Worm (Caenorhabditis elegans) whole organism, L1 larva: ENCODE measurements around the gene T04G9.7.

ENCODE experiments used
- C04F5.9 ChIP-seq: sonication (generic microtip); optimal IDR thresholded peaks from 2 replicates; lab custom pipeline; 2016; ENCODE audit warnings: missing genetic modification characterization, missing compliant biosample characterization
- C16A3.4 ChIP-seq: fragments of 150-350 bp; optimal IDR thresholded peaks from 2 replicates; lab custom pipeline; 2014; ENCODE audit warnings: missing biosample characterization, missing genetic modification characterization
- F16B12.6 ChIP-seq: fragments of 150-350 bp; optimal IDR thresholded peaks from 2 replicates; lab custom pipeline; 2014; ENCODE audit warnings: missing biosample characterization, missing genetic modification characterization
- ama-1 ChIP-seq: fragments of 150-350 bp; optimal IDR thresholded peaks from 2 replicates; lab custom pipeline; 2014
- blmp-1 ChIP-seq: fragments of 150-350 bp; optimal IDR thresholded peaks from 2 replicates; lab custom pipeline; 2014; ENCODE audit warnings: missing biosample characterization, missing genetic modification characterization
- ceh-8 ChIP-seq: fragments of 200-800 bp; sonication (Bioruptor generic); optimal IDR thresholded peaks from 2 replicates; lab custom pipeline; 2018; ENCODE audit warnings: mild to moderate bottlenecking, missing genetic modification characterization, moderate library complexity, missing compliant biosample characterization
- ceh-82 ChIP-seq, 3 experiments: fragments of 150-350 bp in 1 of 3; sonication (generic microtip) in 2 of 3; optimal IDR thresholded peaks; 2 replicates each; lab custom pipeline; 2014 to 2017; ENCODE audit warnings: missing biosample characterization in 3 of 3, missing genetic modification characterization in 3 of 3
- dpl-1 ChIP-seq, 3 experiments: fragments of 150-350 bp in 2 of 3; sonication (generic microtip) in 1 of 3; optimal IDR thresholded peaks; 2 replicates each; lab custom pipeline; 2014 to 2017; ENCODE audit warnings: missing biosample characterization in 3 of 3, missing genetic modification characterization in 3 of 3, missing genetic modification reagents in 3 of 3
- dsc-1 ChIP-seq: sonication (generic microtip); optimal IDR thresholded peaks from 2 replicates; lab custom pipeline; 2016; ENCODE audit warnings: mild to moderate bottlenecking, missing genetic modification characterization, missing compliant biosample characterization
- efl-1 ChIP-seq, 4 experiments: fragments of 150-350 bp; optimal IDR thresholded peaks in 3 of 4; peaks in 1 of 4; 1 replicate in 1 of 4; 2 replicates in 3 of 4; lab custom pipeline; 2014; ENCODE audit warnings: missing biosample characterization in 2 of 4, missing genetic modification characterization in 2 of 4, missing genetic modification reagents in 2 of 4
- egl-13 ChIP-seq: sonication (generic microtip); optimal IDR thresholded peaks from 2 replicates; lab custom pipeline; 2016; ENCODE audit warnings: missing genotype, missing genetic modification reagents, missing genetic modification characterization, missing compliant biosample characterization
- elt-3 ChIP-seq, 6 experiments: fragments of 150-350 bp in 1 of 6; sonication (generic microtip); optimal IDR thresholded peaks; 2 replicates each; lab custom pipeline; 2017 to 2018; ENCODE audit warnings: missing biosample characterization in 6 of 6, missing genetic modification characterization in 6 of 6, inconsistent platforms in 1 of 6
- fkh-4 ChIP-seq: sonication (generic microtip); optimal IDR thresholded peaks from 2 replicates; lab custom pipeline; 2016; ENCODE audit warnings: missing compliant biosample characterization, missing genetic modification characterization, borderline replicate concordance
- fos-1 ChIP-seq: fragments of 150-350 bp; optimal IDR thresholded peaks from 2 replicates; lab custom pipeline; 2014; ENCODE audit warnings: missing biosample characterization, missing genetic modification characterization
- hlh-17 ChIP-seq: fragments of 200-800 bp; sonication (Bioruptor generic); optimal IDR thresholded peaks from 2 replicates; lab custom pipeline; 2018; ENCODE audit warnings: missing genetic modification characterization, mild to moderate bottlenecking, missing compliant biosample characterization, moderate library complexity, borderline replicate concordance
- irx-1 ChIP-seq: sonication (generic microtip); optimal IDR thresholded peaks from 2 replicates; lab custom pipeline; 2016; ENCODE audit warnings: missing genetic modification characterization, missing compliant biosample characterization
- jun-1 ChIP-seq: fragments of 150-350 bp; optimal IDR thresholded peaks from 2 replicates; lab custom pipeline; 2014; ENCODE audit warnings: missing biosample characterization, missing genetic modification reagents, missing genetic modification characterization
- lin-13 ChIP-seq: fragments of 150-350 bp; optimal IDR thresholded peaks from 2 replicates; lab custom pipeline; 2014; ENCODE audit warnings: missing biosample characterization, missing genetic modification reagents, missing genetic modification characterization
- lin-35 ChIP-seq, 2 experiments: fragments of 150-350 bp; optimal IDR thresholded peaks; 2 replicates each; lab custom pipeline; 2014; ENCODE audit warnings: missing biosample characterization in 2 of 2, missing genetic modification characterization in 2 of 2, missing genetic modification reagents in 2 of 2
- lsy-2 ChIP-seq, 2 experiments: fragments of 150-350 bp; optimal IDR thresholded peaks; 2 replicates each; lab custom pipeline; 2014; ENCODE audit warnings: missing biosample characterization in 2 of 2, missing genetic modification characterization in 2 of 2
- mef-2 ChIP-seq: fragments of 150-350 bp; optimal IDR thresholded peaks from 2 replicates; lab custom pipeline; 2014; ENCODE audit warnings: missing biosample characterization, missing genetic modification characterization
- mep-1 ChIP-seq: fragments of 150-350 bp; optimal IDR thresholded peaks from 2 replicates; lab custom pipeline; 2014; ENCODE audit warnings: missing biosample characterization, missing genetic modification characterization
- nhr-11 ChIP-seq: fragments of 150-350 bp; optimal IDR thresholded peaks from 2 replicates; lab custom pipeline; 2014; ENCODE audit warnings: missing biosample characterization, missing genetic modification characterization
- nhr-20 ChIP-seq: sonication (generic microtip); optimal IDR thresholded peaks from 2 replicates; lab custom pipeline; 2016; ENCODE audit warnings: mild to moderate bottlenecking, missing genetic modification characterization, missing compliant biosample characterization
- nhr-28 ChIP-seq: fragments of 150-350 bp; optimal IDR thresholded peaks from 2 replicates; lab custom pipeline; 2014; ENCODE audit warnings: missing biosample characterization, missing genetic modification characterization
- nhr-47 ChIP-seq: sonication (generic microtip); optimal IDR thresholded peaks from 2 replicates; lab custom pipeline; 2016; ENCODE audit warnings: mild to moderate bottlenecking, missing genetic modification characterization, moderate library complexity, missing compliant biosample characterization
- nhr-77 ChIP-seq: fragments of 150-350 bp; optimal IDR thresholded peaks from 2 replicates; lab custom pipeline; 2014; ENCODE audit warnings: missing biosample characterization, missing genetic modification characterization
- nhr-85 ChIP-seq: sonication (generic microtip); peaks from one replicate; lab custom pipeline; 2016; ENCODE audit warnings: missing genetic modification characterization, inconsistent platforms, missing compliant biosample characterization
- nhr-90 ChIP-seq: sonication (generic microtip); optimal IDR thresholded peaks from 2 replicates; lab custom pipeline; 2016; ENCODE audit warnings: mild to moderate bottlenecking, missing genetic modification characterization, missing compliant biosample characterization; ENCODE audit not compliant: poor library complexity
- pqm-1 ChIP-seq: sonication (generic microtip); optimal IDR thresholded peaks from 3 replicates; lab custom pipeline; 2017; ENCODE audit warnings: missing biosample characterization, missing genetic modification characterization
- rnt-1 ChIP-seq: sonication (generic microtip); optimal IDR thresholded peaks from 2 replicates; lab custom pipeline; 2016; ENCODE audit warnings: mild to moderate bottlenecking, missing genetic modification characterization, moderate library complexity, missing compliant biosample characterization
- skn-1 ChIP-seq: fragments of 150-350 bp; optimal IDR thresholded peaks from 2 replicates; lab custom pipeline; 2014; ENCODE audit warnings: missing biosample characterization, missing genetic modification characterization
- snpc-4 ChIP-seq: fragments of 150-350 bp; optimal IDR thresholded peaks from 2 replicates; lab custom pipeline; 2014; ENCODE audit warnings: missing biosample characterization, missing genetic modification characterization
- snu-23 ChIP-seq: sonication (generic microtip); optimal IDR thresholded peaks from 2 replicates; lab custom pipeline; 2016; ENCODE audit warnings: missing genetic modification characterization, missing compliant biosample characterization
- sox-4 ChIP-seq: sonication (generic microtip); optimal IDR thresholded peaks from 2 replicates; lab custom pipeline; 2016; ENCODE audit warnings: missing genetic modification characterization, missing compliant biosample characterization
- sptf-1 ChIP-seq: fragments of 150-350 bp; optimal IDR thresholded peaks from 2 replicates; lab custom pipeline; 2014; ENCODE audit warnings: missing biosample characterization, missing genetic modification characterization
- sup-37 ChIP-seq: fragments of 200-800 bp; sonication (Bioruptor generic); optimal IDR thresholded peaks from 2 replicates; lab custom pipeline; 2018; ENCODE audit warnings: mild to moderate bottlenecking, missing genetic modification characterization, missing compliant biosample characterization
- swsn-7 ChIP-seq: sonication (generic microtip); optimal IDR thresholded peaks from 2 replicates; lab custom pipeline; 2016; ENCODE audit warnings: missing genetic modification characterization, missing compliant biosample characterization
- tbx-2 ChIP-seq: sonication (generic microtip); optimal IDR thresholded peaks from 2 replicates; lab custom pipeline; 2016; ENCODE audit warnings: missing genetic modification characterization, missing compliant biosample characterization
- tlp-1 ChIP-seq: fragments of 150-350 bp; optimal IDR thresholded peaks from 2 replicates; lab custom pipeline; 2014; ENCODE audit warnings: missing biosample characterization, missing genetic modification characterization
- unc-62 ChIP-seq: fragments of 150-350 bp; optimal IDR thresholded peaks from 2 replicates; lab custom pipeline; 2014; ENCODE audit warnings: missing biosample characterization, missing genetic modification reagents, missing genetic modification characterization
- unc-86 ChIP-seq: sonication (generic microtip); optimal IDR thresholded peaks from 2 replicates; lab custom pipeline; 2016; ENCODE audit warnings: missing genetic modification characterization, missing compliant biosample characterization
- vab-15 ChIP-seq: sonication (generic microtip); optimal IDR thresholded peaks from 2 replicates; lab custom pipeline; 2017; ENCODE audit warnings: missing genotype, mild to moderate bottlenecking, missing genetic modification characterization, missing compliant biosample characterization
- xbp-1 ChIP-seq: sonication (generic microtip); optimal IDR thresholded peaks from 2 replicates; lab custom pipeline; 2016; ENCODE audit warnings: missing genetic modification characterization, missing compliant biosample characterization
- zag-1 ChIP-seq: fragments of 150-350 bp; optimal IDR thresholded peaks from 2 replicates; lab custom pipeline; 2014; ENCODE audit warnings: missing biosample characterization, missing genetic modification characterization
- ztf-4 ChIP-seq: fragments of 150-350 bp; optimal IDR thresholded peaks from 2 replicates; lab custom pipeline; 2014; ENCODE audit warnings: missing biosample characterization, missing genetic modification characterization

T04G9.7 gene

DNA sequence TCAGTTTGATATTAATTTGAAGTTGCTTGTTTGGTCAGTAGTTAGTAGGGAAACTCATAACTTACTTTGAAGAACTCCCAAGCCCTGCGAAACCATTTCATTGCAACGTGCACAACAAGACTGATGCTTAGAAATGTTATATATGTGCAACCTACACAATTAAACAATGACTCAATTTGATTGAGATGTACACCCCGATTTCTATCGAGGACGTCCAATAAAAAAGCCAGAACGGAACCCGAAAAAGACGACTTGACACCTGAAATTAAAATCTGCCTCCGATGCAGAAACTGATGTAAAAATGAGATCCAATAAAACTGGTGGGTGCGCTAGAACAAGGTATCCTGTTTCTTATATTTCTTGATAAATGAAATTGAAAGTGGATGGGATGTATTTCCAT lies 14.2 kb downstream of the T04G9.7 start, which contains the start of gene T04G9.6:
Gene T04G9.6, minus strand, starts transcription at position 101 of the 400 bp plus-strand sequence.
- no peak for TF ChIP-seq sox-4 (tag; lab: Kevin White, UChicago)
- no peak for TF ChIP-seq ztf-4 (tag; lab: Kevin White, UChicago)
- no peak for TF ChIP-seq egl-13
- TF ChIP-seq elt-3 (tag; optimal IDR thresholded peaks at IDR 0.05; lab: Kevin White, UChicago): no peak
- TF ChIP-seq blmp-1 (tag; lab: Kevin White, UChicago): no peak
- no peak for TF ChIP-seq nhr-85
- TF ChIP-seq F16B12.6 (tag; lab: Kevin White, UChicago): no peak
- TF ChIP-seq fos-1: no peak
- TF ChIP-seq nhr-90 (tag; lab: Kevin White, UChicago): no peak
- no peak for TF ChIP-seq unc-86 (tag; lab: Kevin White, UChicago)
- TF ChIP-seq jun-1: no peak
- TF ChIP-seq zag-1 (tag; lab: Kevin White, UChicago): no peak
- TF ChIP-seq hlh-17 (GFP tag; lab: Kevin White, UChicago): no peak
- TF ChIP-seq lin-13 (GFP tag; lab: Kevin White, UChicago): no peak
- TF ChIP-seq fkh-4 (tag; lab: Kevin White, UChicago): no peak
- no peak for TF ChIP-seq ceh-8 (GFP tag; lab: Kevin White, UChicago)
- no peak for TF ChIP-seq efl-1 (optimal IDR thresholded peaks at IDR 0.05; lab: Kevin White, UChicago)
- TF ChIP-seq efl-1 (GFP tag; optimal IDR thresholded peaks at IDR 0.05 in 1 of 2; lab: Kevin White, UChicago): no peak
- TF ChIP-seq, all 84 proteins: peak for 0

ce11 chrX:785368-785767 lies 14.7 kb downstream of the T04G9.7 start:
- TF ChIP-seq efl-1 (optimal IDR thresholded peaks at IDR 0.05; lab: Kevin White, UChicago): no peak
- peak in 1 of 2 experiments; percentile 69 for TF ChIP-seq efl-1 (GFP tag; optimal IDR thresholded peaks at IDR 0.05 in 1 of 2; lab: Kevin White, UChicago)
- no peak for TF ChIP-seq blmp-1 (tag; lab: Kevin White, UChicago)
- peak; percentile 68 for TF ChIP-seq nhr-85
- peak; percentile 12 for TF ChIP-seq sox-4 (tag; lab: Kevin White, UChicago)
- TF ChIP-seq nhr-90 (tag; lab: Kevin White, UChicago): peak; percentile 58
- TF ChIP-seq xbp-1: peak; percentile 27
- TF ChIP-seq nhr-47 (tag; lab: Kevin White, UChicago): peak; percentile 68
- TF ChIP-seq ceh-82 (tag; optimal IDR thresholded peaks at IDR 0.05; lab: Kevin White, UChicago): peak in 1 of 3 experiments; percentile 34
- TF ChIP-seq snu-23 (GFP tag; lab: Kevin White, UChicago): peak; percentile 66
- TF ChIP-seq skn-1 (tag; lab: Kevin White, UChicago): no peak
- TF ChIP-seq nhr-20 (tag; lab: Kevin White, UChicago): peak; percentile 26
- peak; percentile 11 for TF ChIP-seq tbx-2 (tag; lab: Kevin White, UChicago)
- TF ChIP-seq C16A3.4: peak; percentile 8
- peak; percentile 13 for TF ChIP-seq irx-1 (tag; lab: Kevin White, UChicago)
- peak; percentile 51 for TF ChIP-seq rnt-1 (tag; lab: Kevin White, UChicago)
- no peak for TF ChIP-seq mef-2 (tag; lab: Kevin White, UChicago)
- no peak for TF ChIP-seq nhr-77 (tag; lab: Kevin White, UChicago)
- peak; percentile 75 for TF ChIP-seq dsc-1 (tag; lab: Kevin White, UChicago)
- TF ChIP-seq swsn-7 (tag; lab: Kevin White, UChicago): peak; percentile 34
- TF ChIP-seq ceh-8 (GFP tag; lab: Kevin White, UChicago): peak; percentile 29
- no peak for TF ChIP-seq dpl-1 (GFP tag; optimal IDR thresholded peaks at IDR 0.05; lab: Kevin White, UChicago)

DNA sequence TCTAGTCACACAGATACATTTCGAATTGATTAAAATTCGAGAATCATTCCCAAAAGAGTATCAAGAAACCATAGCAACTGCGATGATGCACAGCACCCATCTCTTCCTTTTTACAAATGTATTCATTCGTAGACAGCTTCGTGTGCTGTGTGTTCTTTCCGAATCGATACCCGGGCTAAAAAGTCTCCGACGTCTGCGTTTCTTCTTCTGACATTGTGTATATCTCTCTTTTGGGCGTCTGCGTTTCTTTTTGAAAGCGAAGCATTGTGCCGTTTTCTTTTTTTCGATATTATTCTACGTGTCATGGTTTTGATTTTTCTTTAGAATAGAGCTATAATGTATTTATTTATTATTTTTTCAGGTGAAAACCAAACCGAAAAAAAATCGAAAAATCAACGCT lies 17.4 kb downstream of the T04G9.7 start, which contains the start of gene attf-5:
Gene attf-5, plus strand, starts transcription at position 362 of the 400 bp plus-strand sequence.
- peak; percentile 29 for TF ChIP-seq nhr-47 (tag; lab: Kevin White, UChicago)
- no peak for TF ChIP-seq C16A3.4
- TF ChIP-seq C04F5.9: no peak
- no peak for TF ChIP-seq vab-15
- no peak for TF ChIP-seq nhr-85
- TF ChIP-seq efl-1 (optimal IDR thresholded peaks at IDR 0.05; lab: Kevin White, UChicago): peak; percentile 33 to 52
- no peak for TF ChIP-seq efl-1 (GFP tag; optimal IDR thresholded peaks at IDR 0.05 in 1 of 2; lab: Kevin White, UChicago)
- TF ChIP-seq sup-37: no peak
- no peak for TF ChIP-seq pqm-1 (tag; lab: Kevin White, UChicago)
- TF ChIP-seq egl-13: no peak
- no peak for TF ChIP-seq tlp-1 (tag; lab: Kevin White, UChicago)
- no peak for TF ChIP-seq nhr-28 (tag; lab: Kevin White, UChicago)
- no peak for TF ChIP-seq tbx-2 (tag; lab: Kevin White, UChicago)
- no peak for TF ChIP-seq nhr-11 (tag; lab: Kevin White, UChicago)
- no peak for TF ChIP-seq unc-62 (GFP tag; lab: Kevin White, UChicago)
- no peak for TF ChIP-seq ama-1 (lab: Kevin White, UChicago)
- TF ChIP-seq sptf-1: no peak
- no peak for TF ChIP-seq jun-1
- TF ChIP-seq mep-1 (tag; lab: Kevin White, UChicago): peak; percentile 34
- peak; percentile 21 for TF ChIP-seq blmp-1 (tag; lab: Kevin White, UChicago)
- no peak for TF ChIP-seq snpc-4
- no peak for TF ChIP-seq hlh-17 (GFP tag; lab: Kevin White, UChicago)
- no peak for TF ChIP-seq dpl-1 (GFP tag; optimal IDR thresholded peaks at IDR 0.05; lab: Kevin White, UChicago)
- TF ChIP-seq swsn-7 (tag; lab: Kevin White, UChicago): peak; percentile 4
- peak in 1 of 3 experiments; percentile 25 for TF ChIP-seq ceh-82 (tag; optimal IDR thresholded peaks at IDR 0.05; lab: Kevin White, UChicago)
- peak; percentile 29 for TF ChIP-seq rnt-1 (tag; lab: Kevin White, UChicago)
- peak in 1 of 2 experiments; percentile 33 for TF ChIP-seq lin-35 (GFP tag; optimal IDR thresholded peaks at IDR 0.05; lab: Kevin White, UChicago)
- peak in 1 of 2 experiments; percentile 35 for TF ChIP-seq lsy-2 (tag; optimal IDR thresholded peaks at IDR 0.05; lab: Kevin White, UChicago)
- TF ChIP-seq xbp-1: peak; percentile 13
- peak; percentile 43 for TF ChIP-seq skn-1 (tag; lab: Kevin White, UChicago)
